Fruit fly (Drosophila melanogaster): ENCODE data around the gene CG9215.

CG9215 gene

dm6 chrX:15599697-15600096 is 17.0 kb upstream of the CG9215 start (continued):
- TF ChIP-seq trh (GFP tag; optimal IDR thresholded peaks at IDR 0.05), result no peak
- no peak for TF ChIP-seq CkIIα-i1 (GFP tag; IDR thresholded peaks at IDR 0.05)
- no peak for TF ChIP-seq unc-4 (GFP tag; IDR thresholded peaks at IDR 0.05; ENCODE audit: partially characterized antibody)
- TF ChIP-seq CG10267 (tag; optimal IDR thresholded peaks at IDR 0.05), result peak; percentile 27
- TF ChIP-seq pzg (GFP tag; optimal IDR thresholded peaks at IDR 0.05), result no peak
- TF ChIP-seq CG8765 (GFP tag; IDR thresholded peaks at IDR 0.05), result no peak
- 0 out of 2 replicates have a peak, but pooled peaks have one; percentile 28 for TF ChIP-seq CG1024 (GFP tag; IDR thresholded peaks at IDR 0.05)
- peak; percentile 29 for TF ChIP-seq jumu (GFP tag; optimal IDR thresholded peaks at IDR 0.05)
- no peak for TF ChIP-seq psq (GFP tag; optimal IDR thresholded peaks at IDR 0.05)
- no peak for TF ChIP-seq CG34224 (GFP tag; IDR thresholded peaks at IDR 0.05; ENCODE audit: partially characterized antibody)
- TF ChIP-seq croc (GFP tag; conservative IDR thresholded peaks at IDR 0.05), result 0 out of 3 replicates have a peak, but pooled peaks have one; percentile 14
- TF ChIP-seq Bgb (GFP tag; IDR thresholded peaks at IDR 0.05; ENCODE audit: partially characterized antibody), result no peak
- 0 out of 3 replicates have a peak, but pooled peaks have one; percentile 29 for TF ChIP-seq otp (GFP tag; IDR thresholded peaks at IDR 0.05)
- no peak for TF ChIP-seq D (optimal IDR thresholded peaks at IDR 0.05)
- TF ChIP-seq D (GFP tag; optimal IDR thresholded peaks at IDR 0.05), result no peak
- TF ChIP-seq ewg (GFP tag; optimal IDR thresholded peaks at IDR 0.05), result peak; percentile 19
- TF ChIP-seq CG18262 (tag; optimal IDR thresholded peaks at IDR 0.05), result peak; percentile 38
- peak; percentile 49; the same call in 1 of the 2 replicates for TF ChIP-seq sob (GFP tag; IDR thresholded peaks at IDR 0.05)
- TF ChIP-seq phol (tag; optimal IDR thresholded peaks at IDR 0.05), result peak; percentile 60
- TF ChIP-seq sna (GFP tag; IDR thresholded peaks at IDR 0.05; ENCODE audit: partially characterized antibody), result no peak
- TF ChIP-seq CG7556 (GFP tag; optimal IDR thresholded peaks at IDR 0.05), result peak; percentile 35
- TF ChIP-seq toy (GFP tag; IDR thresholded peaks at IDR 0.05), result no peak
- TF ChIP-seq ken (GFP tag; IDR thresholded peaks at IDR 0.05), result peak; percentile 50; the same call in 2 of the 3 replicates
- TF ChIP-seq CG1792 (GFP tag; optimal IDR thresholded peaks at IDR 0.05), result no peak
- TF ChIP-seq cato (GFP tag; optimal IDR thresholded peaks at IDR 0.05; ENCODE audit: borderline replicate concordance), result no peak
- TF ChIP-seq da (GFP tag; optimal IDR thresholded peaks at IDR 0.05), result no peak
- TF ChIP-seq CG18619 (GFP tag; optimal IDR thresholded peaks at IDR 0.05), result no peak
- TF ChIP-seq bab2 (GFP tag; optimal IDR thresholded peaks at IDR 0.05), result peak; percentile 24
- TF ChIP-seq lilli (GFP tag; optimal IDR thresholded peaks at IDR 0.05), result peak; percentile 54
- TF ChIP-seq CG12071 (GFP tag; optimal IDR thresholded peaks at IDR 0.05), result peak; percentile 55
- peak; percentile 40 for TF ChIP-seq kay (GFP tag; optimal IDR thresholded peaks at IDR 0.05)
- peak; percentile 15 for TF ChIP-seq Deaf1 (tag; optimal IDR thresholded peaks at IDR 0.05)
- no peak for TF ChIP-seq twi (tag; optimal IDR thresholded peaks at IDR 0.05)
- TF ChIP-seq CTCF (GFP tag; optimal IDR thresholded peaks at IDR 0.05), result peak; percentile 14
- TF ChIP-seq Dref (GFP tag; IDR thresholded peaks at IDR 0.05), result no peak
- TF ChIP-seq CG4282 (GFP tag; optimal IDR thresholded peaks at IDR 0.05), result no peak
- TF ChIP-seq CG32767 (GFP tag; IDR thresholded peaks at IDR 0.05), result peak; percentile 43
- no peak for TF ChIP-seq fd102C (GFP tag; optimal IDR thresholded peaks at IDR 0.05)
- peak; percentile 37 for TF ChIP-seq CG4854 (GFP tag; optimal IDR thresholded peaks at IDR 0.05)
- no peak for TF ChIP-seq CG11398 (GFP tag; optimal IDR thresholded peaks at IDR 0.05)
- TF ChIP-seq CG8281 (tag; optimal IDR thresholded peaks at IDR 0.05), result peak; percentile 5
- peak; percentile 70 for TF ChIP-seq fd96Cb (tag; optimal IDR thresholded peaks at IDR 0.05)
- TF ChIP-seq Sox100B (GFP tag; optimal IDR thresholded peaks at IDR 0.05), result peak; percentile 42
- TF ChIP-seq Lpt (GFP tag; optimal IDR thresholded peaks at IDR 0.05), result no peak
- TF ChIP-seq CG3065 (GFP tag; optimal IDR thresholded peaks at IDR 0.05), result no peak
- TF ChIP-seq Ssrp (tag; optimal IDR thresholded peaks at IDR 0.05), result peak; percentile 27
- peak; percentile 26 for TF ChIP-seq shn (GFP tag; optimal IDR thresholded peaks at IDR 0.05)
- no peak for TF ChIP-seq zf30C (GFP tag; optimal IDR thresholded peaks at IDR 0.05)
- no peak for TF ChIP-seq Kr (GFP tag; optimal IDR thresholded peaks at IDR 0.05)
- peak; percentile 68 for TF ChIP-seq Ptx1 (GFP tag; IDR thresholded peaks at IDR 0.05)
- TF ChIP-seq sens-2 (GFP tag; IDR thresholded peaks at IDR 0.05), result 0 out of 2 replicates have a peak, but pooled peaks have one; percentile 26
- peak; percentile 22 for TF ChIP-seq CG5245 (GFP tag; optimal IDR thresholded peaks at IDR 0.05)

Data from whole organism, embryonic.